Fruit fly (Drosophila melanogaster): ENCODE data around the gene CG12951.

The CG12951 gene

dm6 chr3R:9339176-9340075 lies 9.3 kb upstream of the CG12951 start:
- TF ChIP-seq CG17801 (GFP tag; optimal IDR thresholded peaks at IDR 0.05; ENCODE audit: partially characterized antibody), result no peak

dm6 chr3R:9338771-9339170 lies 8.6 kb upstream of the CG12951 start:
- TF ChIP-seq CG17801 (GFP tag; optimal IDR thresholded peaks at IDR 0.05; ENCODE audit: partially characterized antibody), result no peak

dm6 chr3R:9337402-9338254 lies 7.5 kb upstream of the CG12951 start:
- TF ChIP-seq CG17801 (GFP tag; optimal IDR thresholded peaks at IDR 0.05; ENCODE audit: partially characterized antibody), result no peak

dm6 chr3R:9334592-9335518 lies 4.7 kb upstream of the CG12951 start, which contains the start of the genes Aduk and pasi2:
Aduk (minus strand) TSS chr3R:9334714.
pasi2 (plus strand) TSS chr3R:9335170.
- no peak for TF ChIP-seq CG17801 (GFP tag; optimal IDR thresholded peaks at IDR 0.05; ENCODE audit: partially characterized antibody)

- TF ChIP-seq CG17801 (GFP tag; optimal IDR thresholded peaks at IDR 0.05; ENCODE audit: partially characterized antibody), result no peak
Measured at dm6 chr3R:9331861-9332260, 1.7 kb upstream of the CG12951 start, which contains the start of gene CG16749. CG16749 (minus strand) TSS chr3R:9331885.

- no peak for TF ChIP-seq CG17801 (GFP tag; optimal IDR thresholded peaks at IDR 0.05; ENCODE audit: partially characterized antibody)
Measured at dm6 chr3R:9328812-9329211, 1.3 kb downstream of the CG12951 start.

DNA sequence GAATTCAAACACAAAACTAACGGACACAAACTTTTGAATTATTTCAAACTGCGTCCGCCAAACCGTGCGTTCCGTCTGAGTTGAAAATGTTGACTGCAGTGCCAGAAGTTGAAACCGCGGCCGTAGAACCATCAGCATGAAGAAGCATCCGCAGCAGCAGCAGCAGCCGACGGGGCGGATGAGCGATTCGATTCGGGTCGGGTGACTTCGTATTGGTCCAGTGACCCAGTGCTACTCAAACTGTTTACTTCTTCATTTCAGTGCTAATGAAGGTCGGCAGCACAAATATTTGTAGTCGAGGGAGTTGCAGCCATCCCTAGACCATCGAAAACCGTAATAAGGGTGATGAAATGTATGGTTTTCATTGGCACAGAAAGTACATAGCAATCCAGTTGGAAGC lies 1.7 kb downstream of the CG12951 start, which contains the start of gene CG8861:
Gene CG8861, minus strand, starts transcription at position 101 of the 400 bp plus-strand sequence.
- no peak for TF ChIP-seq CG17801 (GFP tag; optimal IDR thresholded peaks at IDR 0.05; ENCODE audit: partially characterized antibody)

dm6 chr3R:9321470-9321869 lies 8.7 kb downstream of the CG12951 start, which contains the start of gene HP1e:
HP1e (plus strand) TSS chr3R:9321770.
- TF ChIP-seq CG17801 (GFP tag; optimal IDR thresholded peaks at IDR 0.05; ENCODE audit: partially characterized antibody), result no peak

DNA sequence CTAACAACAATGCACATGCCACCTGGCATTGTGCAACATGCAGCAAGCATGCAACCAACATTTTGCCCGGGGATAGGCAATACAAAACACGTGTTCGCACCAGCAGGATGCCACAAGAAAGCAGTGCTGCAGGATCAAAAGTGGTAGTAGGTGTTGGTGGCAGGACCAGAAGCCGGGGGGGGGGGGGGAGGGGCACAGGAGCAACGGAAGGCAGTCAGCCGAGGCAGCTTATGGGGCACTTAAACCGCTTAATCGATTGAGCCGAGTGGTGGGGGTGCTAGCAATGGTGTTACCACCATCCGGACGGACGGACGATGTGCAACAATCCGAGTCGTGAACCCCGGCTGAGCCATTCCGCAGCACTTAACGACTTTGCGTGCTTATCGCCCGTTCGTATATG lies 33.0 kb downstream of the CG12951 start:
- TF ChIP-seq CG17801 (GFP tag; optimal IDR thresholded peaks at IDR 0.05; ENCODE audit: partially characterized antibody), result no peak

DNA sequence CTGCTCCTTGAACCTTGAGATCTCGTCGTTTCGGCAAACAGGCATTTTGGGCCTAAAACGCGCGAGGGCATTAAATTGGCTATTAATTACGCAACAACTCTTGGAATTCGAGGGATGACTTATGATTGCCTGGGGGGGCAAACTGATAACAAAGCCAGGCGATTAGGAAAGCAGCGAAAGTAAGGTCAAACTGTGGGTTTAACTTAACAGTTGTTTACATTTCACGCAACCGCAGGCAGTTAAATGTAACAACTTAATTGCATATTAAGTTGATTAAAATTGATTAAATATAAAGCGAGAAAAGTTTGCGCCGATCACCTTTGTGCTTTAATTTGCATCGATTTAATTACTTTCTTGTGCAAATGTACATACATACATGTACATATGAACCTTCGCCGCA lies 42.4 kb downstream of the CG12951 start:
- no peak for TF ChIP-seq CG17801 (GFP tag; optimal IDR thresholded peaks at IDR 0.05; ENCODE audit: partially characterized antibody)
